Fruit fly (Drosophila melanogaster) whole organism, embryonic: ENCODE results near the gene Polr3G.
A peak's percentile ranks its signal among the peaks of the same experiment; 100 is the strongest.

ENCODE experiments used
- Adf1 ChIP-seq: fragments of 200-800 bp; sonication (Bioruptor generic); IDR thresholded peaks from 2 replicates; pipeline ENCODE4 v1.3.6; 2022; ENCODE audit warnings: missing biosample characterization, missing genetic modification characterization
- CG10209 ChIP-seq: fragments of 200-800 bp; sonication (Bioruptor generic); optimal IDR thresholded peaks from 3 replicates; lab custom pipeline; 2017; ENCODE audit warnings: missing biosample characterization, mild to moderate bottlenecking, missing genetic modification characterization, missing genetic modification reagents
- CG10267 ChIP-seq: fragments of 200-800 bp; sonication (Bioruptor generic); optimal IDR thresholded peaks from 2 replicates; lab custom pipeline; 2018; ENCODE audit warnings: missing biosample characterization, mild to moderate bottlenecking, missing genetic modification characterization, moderate library complexity
- CG10462 ChIP-seq: fragments of 200-800 bp; sonication (Bioruptor generic); optimal IDR thresholded peaks from 2 replicates; lab custom pipeline; 2016; ENCODE audit warnings: missing biosample characterization, missing genetic modification characterization
- CG10565 ChIP-seq: fragments of 200-800 bp; sonication (Bioruptor generic); optimal IDR thresholded peaks from 3 replicates; lab custom pipeline; 2016; ENCODE audit warnings: missing biosample characterization, mild to moderate bottlenecking, missing genetic modification characterization
- CG11504 ChIP-seq: fragments of 200-800 bp; sonication (Bioruptor generic); optimal IDR thresholded peaks from 3 replicates; lab custom pipeline; 2019; ENCODE audit warnings: missing biosample characterization, mild to moderate bottlenecking, missing genetic modification characterization, moderate library complexity
- CG11560 ChIP-seq: fragments of 200-800 bp; sonication (Bioruptor generic); IDR thresholded peaks from 3 replicates; pipeline ENCODE4 v1.3.6; 2022; ENCODE audit warnings: missing biosample characterization, missing genetic modification characterization
- CG12104 ChIP-seq: fragments of 200-800 bp; sonication (Bioruptor generic); optimal IDR thresholded peaks from 3 replicates; lab custom pipeline; 2016; ENCODE audit warnings: missing biosample characterization, missing genetic modification characterization
- CG12219 ChIP-seq: fragments of 200-800 bp; sonication (Bioruptor generic); optimal IDR thresholded peaks from 3 replicates; lab custom pipeline; 2018; ENCODE audit warnings: missing biosample characterization, mild to moderate bottlenecking, missing genetic modification characterization
- CG13775 ChIP-seq: fragments of 200-800 bp; sonication (Bioruptor generic); optimal IDR thresholded peaks from 3 replicates; lab custom pipeline; 2017; ENCODE audit warnings: missing biosample characterization, mild to moderate bottlenecking, missing genetic modification characterization
- CG14667 ChIP-seq: fragments of 200-800 bp; sonication (Bioruptor generic); IDR thresholded peaks from 2 replicates; pipeline ENCODE4 v1.3.6; 2022; ENCODE audit warnings: missing biosample characterization, missing genetic modification characterization
- CG14710 ChIP-seq: fragments of 200-800 bp; sonication (Bioruptor generic); optimal IDR thresholded peaks from 3 replicates; lab custom pipeline; 2019; ENCODE audit warnings: missing biosample characterization, mild to moderate bottlenecking, missing genetic modification characterization, moderate library complexity
- CG1603 ChIP-seq: fragments of 200-800 bp; sonication (Bioruptor generic); optimal IDR thresholded peaks from 2 replicates; lab custom pipeline; 2019; ENCODE audit warnings: missing biosample characterization, mild to moderate bottlenecking, missing genetic modification characterization, moderate library complexity
- CG17359 ChIP-seq: fragments of 200-800 bp; sonication (Bioruptor generic); optimal IDR thresholded peaks from 3 replicates; lab custom pipeline; 2018; ENCODE audit warnings: missing biosample characterization, mild to moderate bottlenecking, missing genetic modification characterization, moderate library complexity
- CG18011 ChIP-seq: fragments of 200-800 bp; sonication (Bioruptor generic); optimal IDR thresholded peaks from 2 replicates; lab custom pipeline; 2017; ENCODE audit warnings: missing biosample characterization, missing genetic modification characterization, mild to moderate bottlenecking, moderate library complexity, missing genotype
- CG2116 ChIP-seq: fragments of 200-800 bp; sonication (Bioruptor generic); optimal IDR thresholded peaks from 3 replicates; lab custom pipeline; 2018; ENCODE audit warnings: missing biosample characterization, mild to moderate bottlenecking, missing genetic modification characterization
- CG2120 ChIP-seq: fragments of 200-800 bp; sonication (Bioruptor generic); optimal IDR thresholded peaks from 3 replicates; lab custom pipeline; 2016; ENCODE audit warnings: missing biosample characterization, missing genetic modification characterization
- CG2202 ChIP-seq: fragments of 200-800 bp; sonication (Bioruptor generic); optimal IDR thresholded peaks from 2 replicates; lab custom pipeline; 2018; ENCODE audit warnings: missing biosample characterization, mild to moderate bottlenecking, missing genetic modification characterization
- CG2889 ChIP-seq: fragments of 200-800 bp; sonication (Bioruptor generic); IDR thresholded peaks from 3 replicates; pipeline ENCODE4 v1.3.6; 2022; ENCODE audit warnings: missing biosample characterization, missing genetic modification characterization
- CG31441 ChIP-seq: fragments of 200-800 bp; sonication (Bioruptor generic); IDR thresholded peaks from 2 replicates; pipeline ENCODE4 v1.3.6; 2022; ENCODE audit warnings: missing biosample characterization, missing genetic modification characterization
- CG4730 ChIP-seq: fragments of 200-800 bp; sonication (Bioruptor generic); IDR thresholded peaks from 2 replicates; pipeline ENCODE4 v1.3.6; 2022; ENCODE audit warnings: missing biosample characterization, missing genetic modification characterization
- CG6272 ChIP-seq: fragments of 200-800 bp; sonication (Bioruptor generic); IDR thresholded peaks from 2 replicates; pipeline ENCODE4 v1.3.6; 2022; ENCODE audit warnings: missing biosample characterization, missing genetic modification characterization
- Doc2 ChIP-seq: fragments of 200-800 bp; sonication (Bioruptor generic); IDR thresholded peaks from 2 replicates; pipeline ENCODE4 v1.3.6; 2022; ENCODE audit warnings: missing biosample characterization, missing genetic modification characterization
- Dref ChIP-seq: fragments of 200-800 bp; sonication (Bioruptor generic); IDR thresholded peaks from 2 replicates; pipeline ENCODE4 v1.3.6; 2022; ENCODE audit warnings: missing biosample characterization, missing genetic modification characterization
- Fer3 ChIP-seq: fragments of 200-800 bp; sonication (Bioruptor generic); optimal IDR thresholded peaks from 2 replicates; lab custom pipeline; 2018; ENCODE audit warnings: missing biosample characterization, mild to moderate bottlenecking, missing genetic modification characterization, moderate library complexity
- HLHmδ ChIP-seq: fragments of 200-800 bp; sonication (Bioruptor generic); optimal IDR thresholded peaks from 2 replicates; lab custom pipeline; 2018; ENCODE audit warnings: missing biosample characterization, mild to moderate bottlenecking, missing genetic modification characterization, moderate library complexity
- NC2α ChIP-seq: fragments of 200-800 bp; sonication (Bioruptor generic); optimal IDR thresholded peaks from 2 replicates; lab custom pipeline; 2016; ENCODE audit warnings: missing biosample characterization, missing genetic modification characterization
- NC2β ChIP-seq: fragments of 200-800 bp; sonication (Bioruptor generic); optimal IDR thresholded peaks from 2 replicates; lab custom pipeline; 2016; ENCODE audit warnings: missing biosample characterization, missing genetic modification characterization
- NFAT ChIP-seq: fragments of 200-800 bp; sonication (Bioruptor generic); IDR thresholded peaks from 2 replicates; pipeline ENCODE4 v1.3.6; 2022; ENCODE audit warnings: missing biosample characterization, missing genetic modification characterization
- Opbp ChIP-seq: fragments of 200-800 bp; sonication (Bioruptor generic); IDR thresholded peaks from 3 replicates; pipeline ENCODE4 v1.3.6; 2022; ENCODE audit warnings: missing biosample characterization, missing genetic modification characterization; ENCODE audit not compliant: partially characterized antibody
- Optix ChIP-seq: fragments of 200-800 bp; sonication (Bioruptor generic); IDR thresholded peaks from 3 replicates; pipeline ENCODE4 v1.3.6; 2022; ENCODE audit warnings: missing biosample characterization, missing genetic modification characterization
- Pdp1 ChIP-seq, 2 experiments: fragments of 200-800 bp; sonication (Bioruptor generic); optimal IDR thresholded peaks; 3 replicates each; lab custom pipeline; 2016; ENCODE audit warnings: missing biosample characterization in 2 of 2, missing genetic modification characterization in 2 of 2, mild to moderate bottlenecking in 1 of 2, moderate library complexity in 1 of 2
- Sin3A ChIP-seq: fragments of >200 bp; optimal IDR thresholded peaks from 2 replicates; lab custom pipeline; 2018
- Sox102F ChIP-seq: fragments of 200-800 bp; sonication (Bioruptor generic); optimal IDR thresholded peaks from 2 replicates; lab custom pipeline; 2018; ENCODE audit warnings: missing biosample characterization, mild to moderate bottlenecking, missing genetic modification characterization, moderate library complexity
- az2 ChIP-seq: fragments of 200-800 bp; sonication (Bioruptor generic); optimal IDR thresholded peaks from 3 replicates; lab custom pipeline; 2016; ENCODE audit warnings: missing biosample characterization, missing genetic modification characterization
- bbx ChIP-seq: fragments of 200-800 bp; sonication (Bioruptor generic); IDR thresholded peaks from 2 replicates; pipeline ENCODE4 v1.3.6; 2022; ENCODE audit warnings: missing biosample characterization, missing genetic modification characterization; ENCODE audit not compliant: partially characterized antibody
- dan ChIP-seq: fragments of 200-800 bp; sonication (Bioruptor generic); IDR thresholded peaks from 2 replicates; pipeline ENCODE4 v1.3.6; 2022; ENCODE audit warnings: missing biosample characterization, missing genetic modification characterization
- dimm ChIP-seq: fragments of 200-800 bp; sonication (Bioruptor generic); IDR thresholded peaks from 2 replicates; pipeline ENCODE4 v1.3.6; 2022; ENCODE audit warnings: missing biosample characterization, missing genetic modification characterization
- dmrt99B ChIP-seq: fragments of 200-800 bp; sonication (Bioruptor generic); optimal IDR thresholded peaks from 2 replicates; lab custom pipeline; 2018; ENCODE audit warnings: missing biosample characterization, mild to moderate bottlenecking, missing genetic modification characterization, moderate library complexity
- eve ChIP-seq, 2 experiments: fragments of >200 bp; optimal IDR thresholded peaks; 2 replicates each; lab custom pipeline; 2017; ENCODE audit warnings: missing biosample characterization in 2 of 2, missing genetic modification characterization in 2 of 2
- grau ChIP-seq: fragments of 200-800 bp; optimal IDR thresholded peaks from 3 replicates; lab custom pipeline; 2019; ENCODE audit warnings: missing biosample characterization, mild to moderate bottlenecking, missing genetic modification characterization, moderate library complexity
- hth ChIP-seq: fragments of >200 bp; optimal IDR thresholded peaks from 2 replicates; lab custom pipeline; 2017; ENCODE audit warnings: inconsistent platforms
- knrl ChIP-seq: fragments of 200-800 bp; sonication (Bioruptor generic); IDR thresholded peaks from 3 replicates; pipeline ENCODE4 v1.3.6; 2022; ENCODE audit warnings: missing biosample characterization, missing genetic modification characterization; ENCODE audit not compliant: partially characterized antibody
- pho ChIP-seq: fragments of 200-800 bp; sonication (Bioruptor generic); optimal IDR thresholded peaks from 2 replicates; lab custom pipeline; 2016; ENCODE audit warnings: missing biosample characterization, missing genetic modification characterization
- rib ChIP-seq: fragments of 200-800 bp; sonication (Bioruptor generic); IDR thresholded peaks from 2 replicates; pipeline ENCODE4 v1.3.6; 2022; ENCODE audit warnings: missing biosample characterization, missing genetic modification characterization
- sd ChIP-seq: fragments of 200-800 bp; sonication (Bioruptor generic); optimal IDR thresholded peaks from 3 replicates; lab custom pipeline; 2018; ENCODE audit warnings: missing biosample characterization, mild to moderate bottlenecking, missing genetic modification characterization, moderate library complexity
- sim ChIP-seq: fragments of 200-800 bp; sonication (Bioruptor generic); IDR thresholded peaks from 2 replicates; pipeline ENCODE4 v1.3.6; 2022; ENCODE audit warnings: missing biosample characterization, missing genetic modification characterization
- slou ChIP-seq: fragments of 200-800 bp; sonication (Bioruptor generic); optimal IDR thresholded peaks from 3 replicates; lab custom pipeline; 2016; ENCODE audit warnings: missing biosample characterization, missing genetic modification characterization
- sob ChIP-seq: fragments of 200-800 bp; sonication (Bioruptor generic); IDR thresholded peaks from 2 replicates; pipeline ENCODE4 v1.3.6; 2022; ENCODE audit warnings: missing biosample characterization, missing genetic modification characterization
- tap ChIP-seq: fragments of 200-800 bp; optimal IDR thresholded peaks from 3 replicates; lab custom pipeline; 2019; ENCODE audit warnings: missing biosample characterization, mild to moderate bottlenecking, missing genetic modification characterization, moderate library complexity
- toy ChIP-seq: fragments of 200-800 bp; sonication (Bioruptor generic); IDR thresholded peaks from 2 replicates; pipeline ENCODE4 v1.3.6; 2022; ENCODE audit warnings: missing biosample characterization, missing genetic modification characterization
- vvl ChIP-seq: fragments of 200-800 bp; sonication (Bioruptor generic); IDR thresholded peaks from 2 replicates; pipeline ENCODE4 v1.3.6; 2022; ENCODE audit warnings: missing biosample characterization, missing genetic modification characterization

Polr3G gene

dm6 chr3L:17475979-17476393 lies 49.1 kb upstream of the Polr3G start, which contains the start of gene CG34250 (continued):
- no peak for TF ChIP-seq pho
- TF ChIP-seq CG2889 (GFP tag; lab: Robert Waterston, UW): no peak
- no peak for TF ChIP-seq sim
- TF ChIP-seq tap (tag; lab: Kevin White, UChicago): no peak
- no peak for TF ChIP-seq NC2β
- TF ChIP-seq CG11504: peak; percentile 53
- peak; percentile 75 for TF ChIP-seq Sin3A (lab: Kevin White, UChicago)
- peak; percentile 65 for TF ChIP-seq CG10267 (tag; lab: Kevin White, UChicago)
- TF ChIP-seq Opbp: peak; percentile 75; the same call in 2 of the 3 replicates
- peak; percentile 18 for TF ChIP-seq az2
- no peak for TF ChIP-seq eve (GFP tag; optimal IDR thresholded peaks at IDR 0.05; lab: Kevin White, UChicago)
- TF ChIP-seq CG14667: no peak
- no peak for TF ChIP-seq dimm (GFP tag; lab: Robert Waterston, UW)
- TF ChIP-seq CG10565 (GFP tag; lab: Kevin White, UChicago): no peak
- peak; percentile 57 for TF ChIP-seq sd
- TF ChIP-seq Dref (GFP tag; lab: Robert Waterston, UW): peak; percentile 89
- no peak; the same call in 1 of the 2 replicates for TF ChIP-seq NFAT (GFP tag; lab: Robert Waterston, UW)
- TF ChIP-seq sob (GFP tag; lab: Robert Waterston, UW): peak; percentile 62; the same call in 1 of the 2 replicates
- peak; percentile 38 for TF ChIP-seq CG12104
- TF ChIP-seq CG12219: no peak
- peak; percentile 4 for TF ChIP-seq CG18011
- TF ChIP-seq Fer3: peak; percentile 15
- TF ChIP-seq dan (GFP tag; lab: Robert Waterston, UW): no peak
- peak; percentile 67 for TF ChIP-seq CG2120 (GFP tag; lab: Kevin White, UChicago)
- TF ChIP-seq rib: peak; percentile 45; the same call in 1 of the 2 replicates
- TF ChIP-seq CG10209 (GFP tag; lab: Kevin White, UChicago): peak; percentile 39
- no peak for TF ChIP-seq hth
- TF ChIP-seq slou: peak; percentile 10
- no peak for TF ChIP-seq dmrt99B (tag; lab: Kevin White, UChicago)
- no peak for TF ChIP-seq NC2α (GFP tag; lab: Kevin White, UChicago)
- no peak for TF ChIP-seq Adf1 (GFP tag; lab: Robert Waterston, UW)
- TF ChIP-seq CG4730: no peak
- TF ChIP-seq Pdp1 (GFP tag; optimal IDR thresholded peaks at IDR 0.05; lab: Kevin White, UChicago): peak in 1 of 2 experiments; percentile 2
- peak; percentile 17 for TF ChIP-seq CG10462 (GFP tag; lab: Kevin White, UChicago)
- TF ChIP-seq CG1603 (tag; lab: Kevin White, UChicago): peak; percentile 25
- peak; percentile 59 for TF ChIP-seq CG13775 (GFP tag; lab: Kevin White, UChicago)
- peak; percentile 9 for TF ChIP-seq CG17359 (tag; lab: Kevin White, UChicago)
- TF ChIP-seq grau (tag; lab: Kevin White, UChicago): peak; percentile 49
- peak; percentile 7 for TF ChIP-seq Sox102F
- peak; percentile 68 for TF ChIP-seq bbx (GFP tag; lab: Robert Waterston, UW)
- TF ChIP-seq knrl (GFP tag; lab: Robert Waterston, UW): peak; percentile 83
- no peak for TF ChIP-seq HLHmδ (GFP tag; lab: Kevin White, UChicago)
- peak; percentile 85 for TF ChIP-seq CG14710 (tag; lab: Kevin White, UChicago)
- peak; percentile 55; the same call in 1 of the 3 replicates for TF ChIP-seq CG11560 (tag; lab: Robert Waterston, UW)
- TF ChIP-seq Doc2: no peak
- peak; percentile 60; the same call in 1 of the 2 replicates for TF ChIP-seq CG31441 (GFP tag; lab: Robert Waterston, UW)
- TF ChIP-seq CG2202: peak; percentile 5
- peak; percentile 100 for TF ChIP-seq CG2116
- TF ChIP-seq Optix (GFP tag; lab: Robert Waterston, UW): no peak
- TF ChIP-seq CG6272 (GFP tag; lab: Robert Waterston, UW): no peak
- no peak for TF ChIP-seq toy (GFP tag; lab: Robert Waterston, UW)
- TF ChIP-seq vvl: no peak
